Fruit fly (Drosophila melanogaster) whole organism, embryonic: ENCODE results near the gene Sps2.

Experiments used
- Awh ChIP-seq: fragments of 200-800 bp; sonication (Bioruptor generic); IDR thresholded peaks from 2 replicates; pipeline ENCODE4, ENCODE4 v1.3.6; 2022; ENCODE audit warnings: missing biosample characterization, missing genetic modification characterization
- B-H1 ChIP-seq: fragments of 200-800 bp; sonication (Bioruptor generic); IDR thresholded peaks from 3 replicates; pipeline ENCODE4 v1.3.6; 2022; ENCODE audit warnings: missing biosample characterization, missing genetic modification characterization
- CG11398 ChIP-seq: fragments of 200-800 bp; sonication (Bioruptor generic); optimal IDR thresholded peaks from 2 replicates; lab custom pipeline; 2016; ENCODE audit warnings: missing biosample characterization, missing genetic modification characterization
- CG11504 ChIP-seq: fragments of 200-800 bp; sonication (Bioruptor generic); optimal IDR thresholded peaks from 3 replicates; lab custom pipeline; 2019; ENCODE audit warnings: missing biosample characterization, mild to moderate bottlenecking, missing genetic modification characterization, moderate library complexity
- CG1233 ChIP-seq: fragments of 200-800 bp; sonication (Bioruptor generic); optimal IDR thresholded peaks from 4 replicates; lab custom pipeline; 2018; ENCODE audit warnings: missing biosample characterization, mild to moderate bottlenecking, missing genetic modification characterization
- CG12391 ChIP-seq: fragments of 200-800 bp; sonication (Bioruptor generic); optimal IDR thresholded peaks from 3 replicates; lab custom pipeline; 2018; ENCODE audit warnings: missing biosample characterization, mild to moderate bottlenecking, missing genetic modification characterization, moderate library complexity
- CG13296 ChIP-seq: fragments of 200-800 bp; sonication (Bioruptor generic); optimal IDR thresholded peaks from 3 replicates; lab custom pipeline; 2018; ENCODE audit warnings: missing biosample characterization, mild to moderate bottlenecking, missing genetic modification characterization
- CG14860 ChIP-seq: fragments of 200-800 bp; sonication (Bioruptor generic); IDR thresholded peaks from 3 replicates; pipeline ENCODE4 v1.3.6; 2022; ENCODE audit warnings: missing biosample characterization, missing genetic modification characterization; ENCODE audit not compliant: partially characterized antibody
- CG15514 ChIP-seq: fragments of 200-800 bp; sonication (Bioruptor generic); optimal IDR thresholded peaks from 3 replicates; lab custom pipeline; 2017; ENCODE audit warnings: missing biosample characterization, missing genetic modification characterization, mild to moderate bottlenecking, moderate library complexity, missing genetic modification reagents
- CG18764 ChIP-seq: fragments of 200-800 bp; sonication (Bioruptor generic); optimal IDR thresholded peaks from 3 replicates; lab custom pipeline; 2016; ENCODE audit warnings: missing biosample characterization, missing genetic modification characterization
- CG2678 ChIP-seq: fragments of 200-800 bp; sonication (Bioruptor generic); optimal IDR thresholded peaks from 3 replicates; lab custom pipeline; 2019; ENCODE audit warnings: missing biosample characterization, mild to moderate bottlenecking, missing genetic modification characterization, moderate library complexity
- CG30403 ChIP-seq: fragments of 200-800 bp; sonication (Bioruptor generic); optimal IDR thresholded peaks from 3 replicates; lab custom pipeline; 2016; ENCODE audit warnings: missing biosample characterization, missing genetic modification characterization
- CG3065 ChIP-seq: fragments of 200-800 bp; sonication (Bioruptor generic); optimal IDR thresholded peaks from 2 replicates; lab custom pipeline; 2016; ENCODE audit warnings: missing biosample characterization, missing genetic modification characterization
- CG3995 ChIP-seq: fragments of 200-800 bp; sonication (Bioruptor generic); optimal IDR thresholded peaks from 3 replicates; lab custom pipeline; 2016; ENCODE audit warnings: missing biosample characterization, missing genetic modification characterization
- CG6765 ChIP-seq: fragments of 200-800 bp; sonication (Bioruptor generic); optimal IDR thresholded peaks from 3 replicates; lab custom pipeline; 2017; ENCODE audit warnings: missing biosample characterization, mild to moderate bottlenecking, missing genetic modification characterization
- CG8290 ChIP-seq, 3 experiments: fragments of 200-800 bp; sonication (Bioruptor generic); optimal IDR thresholded peaks; 2 replicates each; lab custom pipeline; 2016 to 2019; ENCODE audit warnings: missing biosample characterization in 3 of 3, missing genetic modification characterization in 3 of 3, mild to moderate bottlenecking in 2 of 3, moderate library complexity in 1 of 3
- Doc2 ChIP-seq: fragments of 200-800 bp; sonication (Bioruptor generic); IDR thresholded peaks from 2 replicates; pipeline ENCODE4 v1.3.6; 2022; ENCODE audit warnings: missing biosample characterization, missing genetic modification characterization
- Doc3 ChIP-seq: fragments of 200-800 bp; sonication (Bioruptor generic); IDR thresholded peaks from 3 replicates; pipeline ENCODE4 v1.3.6; 2022; ENCODE audit warnings: missing biosample characterization, missing genetic modification characterization; ENCODE audit not compliant: partially characterized antibody
- Elba2 ChIP-seq: fragments of 200-800 bp; sonication (Bioruptor generic); optimal IDR thresholded peaks from 3 replicates; lab custom pipeline; 2016; ENCODE audit warnings: missing biosample characterization, missing genetic modification characterization
- NC2α ChIP-seq: fragments of 200-800 bp; sonication (Bioruptor generic); optimal IDR thresholded peaks from 2 replicates; lab custom pipeline; 2016; ENCODE audit warnings: missing biosample characterization, missing genetic modification characterization
- Nf-YB ChIP-seq: fragments of 200-800 bp; sonication (Bioruptor generic); optimal IDR thresholded peaks from 3 replicates; lab custom pipeline; 2019; ENCODE audit warnings: missing biosample characterization, mild to moderate bottlenecking, missing genetic modification characterization, moderate library complexity
- Oli ChIP-seq: fragments of 200-800 bp; sonication (Bioruptor generic); optimal IDR thresholded peaks from 2 replicates; lab custom pipeline; 2018; ENCODE audit warnings: missing biosample characterization, mild to moderate bottlenecking, missing genetic modification characterization, moderate library complexity
- Opbp ChIP-seq: fragments of 200-800 bp; sonication (Bioruptor generic); IDR thresholded peaks from 3 replicates; pipeline ENCODE4 v1.3.6; 2022; ENCODE audit warnings: missing biosample characterization, missing genetic modification characterization; ENCODE audit not compliant: partially characterized antibody
- Scr ChIP-seq: fragments of 200-800 bp; sonication (Bioruptor generic); IDR thresholded peaks from 2 replicates; pipeline ENCODE4 v1.3.6; 2022; ENCODE audit warnings: missing biosample characterization, missing genetic modification characterization; ENCODE audit not compliant: partially characterized antibody
- Sry-δ ChIP-seq: fragments of 200-800 bp; sonication (Bioruptor generic); optimal IDR thresholded peaks from 2 replicates; lab custom pipeline; 2016; ENCODE audit warnings: missing biosample characterization, missing genetic modification characterization
- Ssrp ChIP-seq: fragments of 200-800 bp; sonication (Bioruptor generic); optimal IDR thresholded peaks from 2 replicates; lab custom pipeline; 2018; ENCODE audit warnings: missing biosample characterization, mild to moderate bottlenecking, missing genetic modification characterization, moderate library complexity
- Stat92E ChIP-seq, 3 experiments: fragments of >200 bp in 2 of 3; fragments of 200-800 bp in 1 of 3; sonication (Bioruptor generic) in 1 of 3; optimal IDR thresholded peaks; 2 replicates each; lab custom pipeline; 2017 to 2019; ENCODE audit warnings: missing biosample characterization in 3 of 3, missing genetic modification characterization in 3 of 3, mild to moderate bottlenecking in 1 of 3, moderate library complexity in 1 of 3
- Tbp ChIP-seq: fragments of >200 bp; optimal IDR thresholded peaks from 2 replicates; lab custom pipeline; 2018; ENCODE audit warnings: missing biosample characterization, missing genetic modification characterization
- Vsx1 ChIP-seq: fragments of 200-800 bp; sonication (Bioruptor generic); optimal IDR thresholded peaks from 2 replicates; lab custom pipeline; 2017; ENCODE audit warnings: missing biosample characterization, mild to moderate bottlenecking, missing genetic modification characterization, missing genetic modification reagents
- aop ChIP-seq: fragments of 200-800 bp; sonication (Bioruptor generic); IDR thresholded peaks from 2 replicates; pipeline ENCODE4 v1.3.6; 2022; ENCODE audit warnings: missing biosample characterization, missing genetic modification characterization
- ap ChIP-seq: fragments of 200-800 bp; sonication (Bioruptor generic); IDR thresholded peaks from 2 replicates; pipeline ENCODE4 v1.3.6; 2022; ENCODE audit warnings: missing biosample characterization, missing genetic modification characterization
- ase ChIP-seq: fragments of 200-800 bp; sonication (Bioruptor generic); IDR thresholded peaks from 3 replicates; pipeline ENCODE4 v1.3.6; 2022; ENCODE audit warnings: missing biosample characterization, missing genetic modification characterization
- bcd ChIP-seq: fragments of 200-800 bp; sonication (Bioruptor generic); optimal IDR thresholded peaks from 2 replicates; lab custom pipeline; 2017; ENCODE audit warnings: missing biosample characterization, mild to moderate bottlenecking, missing genetic modification characterization
- dimm ChIP-seq: fragments of 200-800 bp; sonication (Bioruptor generic); IDR thresholded peaks from 2 replicates; pipeline ENCODE4 v1.3.6; 2022; ENCODE audit warnings: missing biosample characterization, missing genetic modification characterization
- en ChIP-seq: fragments of 200-800 bp; sonication (Bioruptor generic); optimal IDR thresholded peaks from 2 replicates; lab custom pipeline; 2016; ENCODE audit warnings: missing biosample characterization, missing genetic modification characterization
- eyg ChIP-seq: fragments of 200-800 bp; sonication (Bioruptor generic); optimal IDR thresholded peaks from 3 replicates; lab custom pipeline; 2016; ENCODE audit warnings: missing biosample characterization, missing genetic modification characterization
- gcm2 ChIP-seq: fragments of 200-800 bp; sonication (Bioruptor generic); optimal IDR thresholded peaks from 2 replicates; lab custom pipeline; 2016; ENCODE audit warnings: missing biosample characterization, missing genetic modification characterization
- ind ChIP-seq: fragments of 200-800 bp; sonication (Bioruptor generic); optimal IDR thresholded peaks from 3 replicates; lab custom pipeline; 2016; ENCODE audit warnings: missing biosample characterization, missing genetic modification characterization
- jumu ChIP-seq: fragments of 200-800 bp; sonication (Bioruptor generic); optimal IDR thresholded peaks from 3 replicates; lab custom pipeline; 2016; ENCODE audit warnings: missing biosample characterization, missing genetic modification characterization
- maf-S ChIP-seq: fragments of 200-800 bp; sonication (Bioruptor generic); optimal IDR thresholded peaks from 2 replicates; lab custom pipeline; 2016; ENCODE audit warnings: missing biosample characterization, missing genetic modification characterization
- nau ChIP-seq: fragments of 200-800 bp; sonication (Bioruptor generic); optimal IDR thresholded peaks from 3 replicates; lab custom pipeline; 2017; ENCODE audit warnings: missing biosample characterization, mild to moderate bottlenecking, missing genetic modification characterization, missing genetic modification reagents
- nmo ChIP-seq: fragments of 200-800 bp; sonication (Bioruptor generic); optimal IDR thresholded peaks from 2 replicates; lab custom pipeline; 2018; ENCODE audit warnings: missing biosample characterization, mild to moderate bottlenecking, missing genetic modification characterization, moderate library complexity
- org-1 ChIP-seq: fragments of 200-800 bp; sonication (Bioruptor generic); optimal IDR thresholded peaks from 2 replicates; lab custom pipeline; 2017; ENCODE audit warnings: missing biosample characterization, missing genetic modification characterization
- phol ChIP-seq: fragments of 200-800 bp; sonication (Bioruptor generic); optimal IDR thresholded peaks from 3 replicates; lab custom pipeline; 2018; ENCODE audit warnings: missing biosample characterization, mild to moderate bottlenecking, missing genetic modification characterization, moderate library complexity
- sna ChIP-seq: fragments of 200-800 bp; sonication (Bioruptor generic); IDR thresholded peaks from 2 replicates; pipeline ENCODE4 v1.3.6; 2022; ENCODE audit warnings: missing biosample characterization, missing genetic modification characterization; ENCODE audit not compliant: partially characterized antibody
- so ChIP-seq: fragments of 200-800 bp; sonication (Bioruptor generic); IDR thresholded peaks from 3 replicates; pipeline ENCODE4 v1.3.6; 2022; ENCODE audit warnings: missing biosample characterization, missing genetic modification characterization
- unpg ChIP-seq: fragments of 200-800 bp; sonication (Bioruptor generic); optimal IDR thresholded peaks from 3 replicates; lab custom pipeline; 2018; ENCODE audit warnings: missing biosample characterization, mild to moderate bottlenecking, missing genetic modification characterization, moderate library complexity
- wor ChIP-seq: fragments of 200-800 bp; sonication (Bioruptor generic); IDR thresholded peaks from 2 replicates; pipeline ENCODE4 v1.3.6; 2022; ENCODE audit warnings: missing biosample characterization, missing genetic modification characterization
- z ChIP-seq: fragments of 200-800 bp; sonication (Bioruptor generic); IDR thresholded peaks from 3 replicates; pipeline ENCODE4 v1.3.6; 2022; ENCODE audit warnings: missing biosample characterization, missing genetic modification characterization
- zen ChIP-seq: fragments of 200-800 bp; sonication (Bioruptor generic); optimal IDR thresholded peaks from 3 replicates; lab custom pipeline; 2018; ENCODE audit warnings: missing biosample characterization, mild to moderate bottlenecking, missing genetic modification characterization, moderate library complexity

The Sps2 gene

dm6 chr2L:10334854-10335277 is 7.5 kb upstream of the Sps2 start (continued):
- TF ChIP-seq Tbp (no peak), CG11398 (GFP tag; lab: Kevin White, UChicago) (peak; percentile 30), Opbp (GFP tag; lab: Robert Waterston, UW) (no peak; the same call in 2 of the 3 replicates), ap (GFP tag; lab: Robert Waterston, UW) (no peak), Scr (GFP tag; lab: Robert Waterston, UW) (peak; percentile 69), CG3065 (GFP tag; lab: Kevin White, UChicago) (no peak), bcd (no peak), CG15514 (GFP tag; lab: Kevin White, UChicago) (peak; percentile 96), Nf-YB (GFP tag; lab: Kevin White, UChicago) (peak; percentile 52), wor (GFP tag; lab: Robert Waterston, UW) (no peak), unpg (GFP tag; lab: Kevin White, UChicago) (peak; percentile 57), ase (GFP tag; lab: Robert Waterston, UW) (no peak), phol (tag; lab: Kevin White, UChicago) (no peak), CG6765 (GFP tag; lab: Kevin White, UChicago) (peak; percentile 77), CG18764 (GFP tag; lab: Kevin White, UChicago) (no peak), Vsx1 (GFP tag; lab: Kevin White, UChicago) (peak; percentile 75), so (GFP tag; lab: Robert Waterston, UW) (no peak; the same call in 1 of the 3 replicates), CG8290 (GFP tag; optimal IDR thresholded peaks at IDR 0.05; lab: Kevin White, UChicago) (peak; percentile 2), CG8290 (tag; optimal IDR thresholded peaks at IDR 0.05; lab: Kevin White, UChicago) (peak; percentile 75 to 91), CG13296 (peak; percentile 90), CG2678 (tag; lab: Kevin White, UChicago) (peak; percentile 73), eyg (GFP tag; lab: Kevin White, UChicago) (peak; percentile 16), Doc3 (0 out of 3 replicates have a peak, but pooled peaks have one; percentile 11), CG1233 (GFP tag; lab: Kevin White, UChicago) (peak; percentile 74), Awh (GFP tag; lab: Robert Waterston, UW) (peak; percentile 78; the same call in 1 of the 2 replicates), CG11504 (tag; lab: Kevin White, UChicago) (no peak), ind (peak; percentile 9), Doc2 (GFP tag; lab: Robert Waterston, UW) (no peak), zen (tag; lab: Kevin White, UChicago) (peak; percentile 29), z (GFP tag; lab: Robert Waterston, UW) (no peak), CG30403 (GFP tag; lab: Kevin White, UChicago) (peak; percentile 13), Oli (tag; lab: Kevin White, UChicago) (no peak), CG14860 (GFP tag; lab: Robert Waterston, UW) (no peak), CG3995 (peak; percentile 13), Sry-δ (GFP tag; lab: Kevin White, UChicago) (peak; percentile 54), Ssrp (tag; lab: Kevin White, UChicago) (no peak), gcm2 (GFP tag; lab: Kevin White, UChicago) (peak; percentile 22), en (GFP tag; lab: Kevin White, UChicago) (no peak), org-1 (no peak), maf-S (GFP tag; lab: Kevin White, UChicago) (peak; percentile 41), Stat92E (GFP tag; optimal IDR thresholded peaks at IDR 0.05; lab: Kevin White, UChicago) (peak in 1 of 3 experiments; percentile 33), nmo (GFP tag; lab: Kevin White, UChicago) (peak; percentile 35), B-H1 (GFP tag; lab: Robert Waterston, UW) (no peak), aop (GFP tag; lab: Robert Waterston, UW) (no peak), NC2α (GFP tag; lab: Kevin White, UChicago) (no peak), nau (GFP tag; lab: Kevin White, UChicago) (peak; percentile 85), sna (GFP tag; lab: Robert Waterston, UW) (peak; percentile 63), dimm (GFP tag; lab: Robert Waterston, UW) (no peak), CG12391 (tag; lab: Kevin White, UChicago) (peak; percentile 46), jumu (GFP tag; lab: Kevin White, UChicago) (peak; percentile 54), Elba2 (no peak)
